Worm (Caenorhabditis elegans) whole organism, L1 larva: ENCODE results near the gene lury-1.

Source experiments
- elt-2 ChIP-seq: sonication (generic microtip); optimal IDR thresholded peaks from 2 replicates; lab custom pipeline; 2016; ENCODE audit warnings: missing genetic modification characterization, mild to moderate bottlenecking, inconsistent platforms, missing compliant biosample characterization, missing genetic modification reagents
- nhr-77 ChIP-seq: fragments of 150-350 bp; optimal IDR thresholded peaks from 2 replicates; lab custom pipeline; 2014; ENCODE audit warnings: missing biosample characterization, missing genetic modification characterization
- skn-1 ChIP-seq: fragments of 150-350 bp; optimal IDR thresholded peaks from 2 replicates; lab custom pipeline; 2014; ENCODE audit warnings: missing biosample characterization, missing genetic modification characterization
- tbx-2 ChIP-seq: sonication (generic microtip); optimal IDR thresholded peaks from 2 replicates; lab custom pipeline; 2016; ENCODE audit warnings: missing genetic modification characterization, missing compliant biosample characterization
- vab-15 ChIP-seq: sonication (generic microtip); optimal IDR thresholded peaks from 2 replicates; lab custom pipeline; 2017; ENCODE audit warnings: missing genotype, mild to moderate bottlenecking, missing genetic modification characterization, missing compliant biosample characterization
- zip-4 ChIP-seq: fragments of 200-800 bp; sonication (Bioruptor generic); optimal IDR thresholded peaks from 2 replicates; lab custom pipeline; 2018; ENCODE audit warnings: mild to moderate bottlenecking, missing genetic modification characterization, moderate library complexity, missing compliant biosample characterization

lury-1 gene

DNA sequence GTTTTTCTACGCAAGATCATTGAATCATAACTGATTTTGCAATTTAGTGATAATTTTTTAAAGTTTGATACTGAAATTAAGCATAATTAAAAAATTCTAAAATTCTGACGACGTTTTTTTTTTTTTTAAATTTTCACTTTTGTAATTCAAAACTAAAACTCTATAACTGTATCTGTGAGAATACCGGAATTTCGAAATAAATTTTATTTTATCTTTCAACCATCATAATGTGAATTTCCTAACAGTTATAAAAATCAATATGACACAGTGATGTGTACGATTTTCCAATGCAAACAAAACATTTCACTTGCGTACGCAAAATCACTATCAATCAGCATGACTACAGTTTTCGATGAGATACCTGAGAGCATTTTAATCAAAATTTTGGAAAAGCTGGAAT lies 49.7 kb downstream of the lury-1 start, which contains the start of the genes grl-15 and fbxa-89:
Gene grl-15, minus strand, starts transcription at position 101 of the 400 bp plus-strand sequence.
Gene fbxa-89, plus strand, starts transcription at position 271 of the 400 bp plus-strand sequence.
- TF ChIP-seq nhr-77 (no peak), skn-1 (tag; lab: Kevin White, UChicago) (no peak), elt-2 (tag; lab: Kevin White, UChicago) (no peak), vab-15 (tag; lab: Kevin White, UChicago) (no peak), tbx-2 (tag; lab: Kevin White, UChicago) (no peak), zip-4 (GFP tag; lab: Kevin White, UChicago) (no peak)
